Fruit fly (Drosophila melanogaster): ENCODE results near the gene gammaSnap2.

Gene gammaSnap2

dm6 chr3R:10130091-10130490 lies 8.9 kb upstream of the gammaSnap2 start (continued):
- TF ChIP-seq CG8478 (optimal IDR thresholded peaks at IDR 0.05) (no peak), CG15073 (GFP tag; optimal IDR thresholded peaks at IDR 0.05) (no peak), knrl (GFP tag; IDR thresholded peaks at IDR 0.05; ENCODE audit: partially characterized antibody) (no peak), Sin3A (optimal IDR thresholded peaks at IDR 0.05) (no peak), Fer1 (GFP tag; optimal IDR thresholded peaks at IDR 0.05) (peak; percentile 73), tx (GFP tag; optimal IDR thresholded peaks at IDR 0.05) (no peak), CG3281 (GFP tag; optimal IDR thresholded peaks at IDR 0.05) (peak; percentile 65), CG13624 (GFP tag; optimal IDR thresholded peaks at IDR 0.05) (peak; percentile 44), CG17568 (GFP tag; optimal IDR thresholded peaks at IDR 0.05) (peak; percentile 56), CG42726 (GFP tag; IDR thresholded peaks at IDR 0.05; ENCODE audit: partially characterized antibody) (no peak), kni (GFP tag; optimal IDR thresholded peaks at IDR 0.05) (no peak), CG8281 (tag; optimal IDR thresholded peaks at IDR 0.05) (peak; percentile 20), Max (GFP tag; optimal IDR thresholded peaks at IDR 0.05) (peak; percentile 32), Ssrp (tag; optimal IDR thresholded peaks at IDR 0.05) (peak; percentile 43), CG11247 (GFP tag; IDR thresholded peaks at IDR 0.05) (peak; percentile 54; the same call in 1 of the 2 replicates), tna (GFP tag; IDR thresholded peaks at IDR 0.05; ENCODE audit: partially characterized antibody) (no peak), crc (GFP tag; optimal IDR thresholded peaks at IDR 0.05) (no peak), ci (GFP tag; IDR thresholded peaks at IDR 0.05) (peak; percentile 81), CG8359 (GFP tag; optimal IDR thresholded peaks at IDR 0.05; ENCODE audit: borderline replicate concordance) (no peak), CG10979 (tag; optimal IDR thresholded peaks at IDR 0.05) (peak; percentile 45), CG14441 (GFP tag; IDR thresholded peaks at IDR 0.05) (peak; percentile 71), CG30431 (GFP tag; optimal IDR thresholded peaks at IDR 0.05) (no peak), Dp (GFP tag; optimal IDR thresholded peaks at IDR 0.05) (no peak), CG32767 (GFP tag; IDR thresholded peaks at IDR 0.05) (peak; percentile 66), ranshi (GFP tag; IDR thresholded peaks at IDR 0.05) (0 out of 2 replicates have a peak, but pooled peaks have one; percentile 48), Nf-YC (tag; optimal IDR thresholded peaks at IDR 0.05) (peak; percentile 5), pita (GFP tag; optimal IDR thresholded peaks at IDR 0.05) (no peak), fd3F (GFP tag; optimal IDR thresholded peaks at IDR 0.05) (peak; percentile 51), CG7372 (GFP tag; IDR thresholded peaks at IDR 0.05) (peak; percentile 35; the same call in 1 of the 2 replicates), h (optimal IDR thresholded peaks at IDR 0.05) (no peak), pum (GFP tag; optimal IDR thresholded peaks at IDR 0.05) (no peak), mld (GFP tag; IDR thresholded peaks at IDR 0.05; ENCODE audit: partially characterized antibody) (no peak), CG1792 (GFP tag; optimal IDR thresholded peaks at IDR 0.05) (no peak), MTF-1 (GFP tag; optimal IDR thresholded peaks at IDR 0.05; ENCODE audit: borderline replicate concordance) (no peak), Atf3 (GFP tag; optimal IDR thresholded peaks at IDR 0.05) (no peak), mam (GFP tag; optimal IDR thresholded peaks at IDR 0.05) (peak; percentile 29), Oli (tag; optimal IDR thresholded peaks at IDR 0.05) (peak; percentile 70), Atf6 (GFP tag; IDR thresholded peaks at IDR 0.05) (peak; percentile 74), CG11398 (GFP tag; optimal IDR thresholded peaks at IDR 0.05) (no peak), chn (GFP tag; optimal IDR thresholded peaks at IDR 0.05) (peak; percentile 14), lmd (GFP tag; IDR thresholded peaks at IDR 0.05) (peak; percentile 75), CG8765 (GFP tag; IDR thresholded peaks at IDR 0.05) (0 out of 2 replicates have a peak, but pooled peaks have one; percentile 14), CG3847 (GFP tag; IDR thresholded peaks at IDR 0.05) (peak; percentile 60), CG11695 (GFP tag; IDR thresholded peaks at IDR 0.05) (peak; percentile 83), zfh1 (GFP tag; IDR thresholded peaks at IDR 0.05) (peak; percentile 55; the same call in 1 of the 3 replicates), jumu (GFP tag; optimal IDR thresholded peaks at IDR 0.05) (no peak), crol (GFP tag; IDR thresholded peaks at IDR 0.05) (no peak), ap (GFP tag; IDR thresholded peaks at IDR 0.05) (peak; percentile 39; the same call in 1 of the 2 replicates), az2 (GFP tag; optimal IDR thresholded peaks at IDR 0.05) (peak; percentile 55), CG6175 (GFP tag; IDR thresholded peaks at IDR 0.05) (0 out of 3 replicates have a peak, but pooled peaks have one; percentile 11), CG15514 (GFP tag; optimal IDR thresholded peaks at IDR 0.05) (peak; percentile 38), exex (tag; optimal IDR thresholded peaks at IDR 0.05) (peak; percentile 43)

All from whole organism, embryonic.